Fruit fly (Drosophila melanogaster): ENCODE data around the gene CG12224.

- TF ChIP-seq CrebA (GFP tag; optimal IDR thresholded peaks at IDR 0.05; ENCODE audit: borderline replicate concordance) (no peak), brk (GFP tag; optimal IDR thresholded peaks at IDR 0.05) (no peak), foxo (GFP tag; optimal IDR thresholded peaks at IDR 0.05) (no peak), HLH106 (tag; optimal IDR thresholded peaks at IDR 0.05) (no peak), pan (optimal IDR thresholded peaks at IDR 0.05) (no peak), OdsH (GFP tag; optimal IDR thresholded peaks at IDR 0.05) (no peak), ey (GFP tag; optimal IDR thresholded peaks at IDR 0.05) (no peak), fru (GFP tag; optimal IDR thresholded peaks at IDR 0.05) (no peak), Dif (GFP tag; optimal IDR thresholded peaks at IDR 0.05; ENCODE audit: partially characterized antibody) (no peak), Dfd (GFP tag; optimal IDR thresholded peaks at IDR 0.05) (no peak), Abd-B (GFP tag; optimal IDR thresholded peaks at IDR 0.05) (no peak), br (GFP tag; optimal IDR thresholded peaks at IDR 0.05) (no peak), h (GFP tag; optimal IDR thresholded peaks at IDR 0.05) (no peak)
Measured at dm6 chr3R:11999074-11999473, 17.2 kb upstream of the CG12224 start, which contains the start of gene Ect3.

Data from whole organism, wandering third instar larva.